Worm (Caenorhabditis elegans): ENCODE measurements around the gene srsx-9.

The srsx-9 gene

DNA sequence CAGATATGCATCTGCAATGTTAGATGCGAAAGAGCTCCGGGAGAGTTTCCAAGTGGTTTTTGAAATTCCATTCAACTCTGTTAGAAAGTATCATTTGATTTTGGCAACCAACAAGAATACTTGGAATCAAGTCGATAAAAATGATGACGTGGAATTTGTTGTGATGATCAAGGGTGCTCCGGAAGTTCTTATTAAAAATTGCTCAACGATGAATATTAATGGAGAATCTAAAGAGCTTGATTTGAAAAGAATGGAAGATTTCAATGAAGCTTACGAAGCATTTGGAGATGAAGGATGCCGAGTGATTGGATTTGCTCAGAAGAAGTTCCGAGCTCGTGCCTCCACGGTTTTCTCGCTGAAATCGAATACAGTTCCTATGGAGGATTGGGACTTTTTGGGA, 35.5 kb downstream of the srsx-9 start:
- no peak for TF ChIP-seq snpc-1.1 (tag; optimal IDR thresholded peaks at IDR 0.05; ENCODE audit: insufficient read depth)
- TF ChIP-seq ztf-28 (GFP tag; IDR thresholded peaks at IDR 0.05), result no peak
- TF ChIP-seq B0261.1 (tag; optimal IDR thresholded peaks at IDR 0.05), result no peak

DNA sequence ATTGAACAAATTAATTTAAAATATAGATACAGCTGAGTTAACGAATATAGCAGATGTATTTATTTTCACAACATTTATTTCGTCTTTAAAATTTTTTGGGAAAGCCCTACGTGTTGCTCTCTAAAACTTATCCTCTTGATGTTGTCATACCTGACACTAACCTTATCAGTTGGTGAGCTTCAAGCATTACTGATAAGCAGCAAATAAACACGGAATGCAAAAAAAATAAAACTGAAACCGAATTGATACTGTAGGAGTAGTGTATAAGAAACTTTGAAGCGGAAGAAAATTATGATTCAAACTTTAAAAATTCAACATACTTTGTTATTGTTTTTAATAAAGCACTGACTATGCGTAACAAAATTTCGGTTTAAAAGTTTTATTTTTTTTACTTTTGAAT, 37.7 kb downstream of the srsx-9 start:
- TF ChIP-seq F22D6.2 (tag; optimal IDR thresholded peaks at IDR 0.05) (no peak), attf-5 (GFP tag; optimal IDR thresholded peaks at IDR 0.05) (no peak), egl-18 (GFP tag; IDR thresholded peaks at IDR 0.05) (no peak), nhr-80 (tag; optimal IDR thresholded peaks at IDR 0.05) (no peak), T26A5.8 (tag; optimal IDR thresholded peaks at IDR 0.05) (no peak), hlh-12 (tag; optimal IDR thresholded peaks at IDR 0.05) (no peak), ztf-28 (GFP tag; IDR thresholded peaks at IDR 0.05) (no peak), nhr-90 (tag; optimal IDR thresholded peaks at IDR 0.05) (no peak), B0035.1 (tag; optimal IDR thresholded peaks at IDR 0.05) (no peak), efl-1 (GFP tag; optimal IDR thresholded peaks at IDR 0.05) (no peak), Y79H2A.3 (GFP tag; conservative IDR thresholded peaks at IDR 0.05) (no peak), lin-54 (GFP tag; optimal IDR thresholded peaks at IDR 0.05) (no peak), nhr-179 (tag; optimal IDR thresholded peaks at IDR 0.05) (no peak), snpc-1.3 (tag; optimal IDR thresholded peaks at IDR 0.05; ENCODE audit: insufficient read depth) (no peak), B0261.1 (tag; optimal IDR thresholded peaks at IDR 0.05) (no peak), attf-3 (GFP tag; conservative IDR thresholded peaks at IDR 0.05) (no peak), nfya-1 (tag; optimal IDR thresholded peaks at IDR 0.05; ENCODE audit: borderline replicate concordance, insufficient read depth) (no peak), F55B11.4 (tag; optimal IDR thresholded peaks at IDR 0.05; ENCODE audit: borderline replicate concordance, insufficient read depth) (no peak), F37B4.10 (GFP tag; IDR thresholded peaks at IDR 0.05) (no peak)

DNA sequence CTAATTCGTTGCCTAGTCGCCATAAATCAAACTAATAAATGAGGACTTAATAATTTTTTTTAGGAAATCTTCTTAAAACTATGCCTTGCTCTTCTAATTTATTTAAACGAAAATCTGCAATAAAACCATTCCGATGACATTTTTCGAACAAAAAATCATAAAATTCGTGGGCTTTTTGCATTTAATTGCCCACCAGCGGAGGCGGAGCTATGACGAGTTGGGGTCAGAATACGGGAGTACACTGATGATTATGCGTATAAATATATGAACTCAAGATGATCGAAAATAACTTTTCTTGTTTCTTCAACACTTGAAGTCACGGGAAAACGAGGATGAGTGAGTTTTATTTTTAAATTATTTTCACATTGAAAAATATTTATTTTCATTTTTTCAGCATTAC, 38.4 kb downstream of the srsx-9 start, which contains the start of gene catp-2:
catp-2 (plus strand) TSS at position 301 of the 400 bp plus-strand sequence.
- TF ChIP-seq tbp1 (GFP tag; optimal IDR thresholded peaks at IDR 0.05) (no peak), ets-4 (GFP tag; optimal IDR thresholded peaks at IDR 0.05) (no peak), him-1 (tag; optimal IDR thresholded peaks at IDR 0.05) (no peak), C06A6.2 (GFP tag; conservative IDR thresholded peaks at IDR 0.05) (no peak), lin-26 (GFP tag; IDR thresholded peaks at IDR 0.05) (no peak), cebp-2 (GFP tag; IDR thresholded peaks at IDR 0.05) (no peak), zfh-2 (GFP tag; conservative IDR thresholded peaks at IDR 0.05) (no peak), hlh-12 (tag; optimal IDR thresholded peaks at IDR 0.05) (no peak), madf-10 (tag; optimal IDR thresholded peaks at IDR 0.05) (no peak), somi-1 (GFP tag; optimal IDR thresholded peaks at IDR 0.05) (no peak), attf-5 (GFP tag; optimal IDR thresholded peaks at IDR 0.05) (no peak), T07F8.4 (tag; optimal IDR thresholded peaks at IDR 0.05) (no peak), attf-6 (GFP tag; IDR thresholded peaks at IDR 0.05) (no peak), athp-1 (tag; optimal IDR thresholded peaks at IDR 0.05) (no peak), ccch-3 (GFP tag; optimal IDR thresholded peaks at IDR 0.05) (no peak), bed-1 (GFP tag; IDR thresholded peaks at IDR 0.05) (no peak), die-1 (tag; optimal IDR thresholded peaks at IDR 0.05) (no peak), K11D2.4 (GFP tag; IDR thresholded peaks at IDR 0.05) (no peak)

DNA sequence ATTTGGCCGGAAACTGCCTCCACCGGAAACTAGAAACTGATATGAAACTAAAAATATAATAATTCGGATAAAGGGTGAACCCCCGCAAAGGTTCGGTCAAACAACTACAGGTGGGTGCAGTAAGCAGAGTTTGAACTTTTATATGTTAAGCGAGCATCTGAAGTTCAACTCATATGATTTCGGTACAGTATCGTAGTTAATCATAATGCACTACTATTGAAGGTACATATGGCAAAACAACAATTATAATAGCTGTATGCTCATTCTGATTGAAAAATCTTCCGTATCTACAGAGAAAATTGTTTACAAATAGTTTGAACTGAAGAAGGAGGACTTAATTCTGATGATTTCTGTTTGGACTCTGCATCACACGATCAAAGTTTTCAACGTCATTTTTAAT, 39.6 kb downstream of the srsx-9 start:
- TF ChIP-seq hrde-1 (tag; optimal IDR thresholded peaks at IDR 0.05; ENCODE audit: borderline replicate concordance), result no peak
- TF ChIP-seq snpc-3.4 (tag; optimal IDR thresholded peaks at IDR 0.05), result no peak
- TF ChIP-seq tbp1 (GFP tag; optimal IDR thresholded peaks at IDR 0.05), result no peak
